Worm (Caenorhabditis elegans): ENCODE data around the gene W05H9.2.

- no peak for TF ChIP-seq flt-1 (GFP tag; IDR thresholded peaks at IDR 0.05)
- TF ChIP-seq hmbx-1 (tag; optimal IDR thresholded peaks at IDR 0.05), result no peak
- TF ChIP-seq sea-1 (GFP tag; conservative IDR thresholded peaks at IDR 0.05), result no peak
- no peak for TF ChIP-seq scrt-1 (GFP tag; IDR thresholded peaks at IDR 0.05)
- no peak for TF ChIP-seq ama-1 (optimal IDR thresholded peaks at IDR 0.05)
- no peak for TF ChIP-seq tbx-37 (GFP tag; conservative IDR thresholded peaks at IDR 0.05)
- no peak for TF ChIP-seq hmg-4 (GFP tag; optimal IDR thresholded peaks at IDR 0.05)
- no peak for TF ChIP-seq ets-7 (tag; optimal IDR thresholded peaks at IDR 0.05)
- TF ChIP-seq ceh-36 (tag; optimal IDR thresholded peaks at IDR 0.05), result no peak
- no peak for TF ChIP-seq F13C5.2 (tag; optimal IDR thresholded peaks at IDR 0.05)
- TF ChIP-seq tra-4 (tag; optimal IDR thresholded peaks at IDR 0.05), result no peak
- no peak for TF ChIP-seq pes-1 (GFP tag; IDR thresholded peaks at IDR 0.05)
Measured at ce11 chrX:6319546-6319945, 52.7 kb downstream of the W05H9.2 start, which contains the start of gene chtb-3.

Measured in whole organism, early embryonic.